Worm (Caenorhabditis elegans) whole organism, late embryonic: ENCODE measurements around the gene gpa-9.

ENCODE experiments used
- ceh-48 ChIP-seq: sonication (generic microtip); optimal IDR thresholded peaks from 2 replicates; lab custom pipeline; 2016; ENCODE audit warnings: missing genetic modification characterization, inconsistent platforms, missing compliant biosample characterization
- elt-4 ChIP-seq: sonication (generic microtip); optimal IDR thresholded peaks from 2 replicates; lab custom pipeline; 2016; ENCODE audit warnings: missing genetic modification characterization, missing compliant biosample characterization
- fkh-10 ChIP-seq: fragments of 150-350 bp; optimal IDR thresholded peaks from 2 replicates; lab custom pipeline; 2014; ENCODE audit warnings: missing biosample characterization, missing genetic modification reagents, missing genetic modification characterization
- gmeb-2 ChIP-seq: sonication (generic microtip); optimal IDR thresholded peaks from 2 replicates; lab custom pipeline; 2016; ENCODE audit warnings: missing genetic modification characterization, inconsistent platforms, missing compliant biosample characterization
- hlh-8 ChIP-seq: sonication (generic microtip); optimal IDR thresholded peaks from 2 replicates; lab custom pipeline; 2016; ENCODE audit warnings: missing genotype, missing genetic modification characterization, missing compliant biosample characterization
- nhr-11 ChIP-seq: fragments of 150-350 bp; optimal IDR thresholded peaks from 2 replicates; lab custom pipeline; 2014; ENCODE audit warnings: missing biosample characterization, missing genetic modification characterization
- pqm-1 ChIP-seq: sonication (generic microtip); optimal IDR thresholded peaks from 2 replicates; lab custom pipeline; 2016; ENCODE audit warnings: missing genetic modification characterization, missing compliant biosample characterization
- unc-86 ChIP-seq: sonication (generic microtip); optimal IDR thresholded peaks from 2 replicates; lab custom pipeline; 2016; ENCODE audit warnings: missing genetic modification characterization, missing compliant biosample characterization

ce11 chrV:12649636-12650035, 523 bp upstream of the gpa-9 start, which contains the start of gene lin-25:
- TF ChIP-seq unc-86 (tag; lab: Kevin White, UChicago) (no peak), nhr-11 (tag; lab: Kevin White, UChicago) (no peak), hlh-8 (tag; lab: Kevin White, UChicago) (no peak), elt-4 (tag; lab: Kevin White, UChicago) (no peak), fkh-10 (GFP tag; lab: Kevin White, UChicago) (no peak), gmeb-2 (no peak), pqm-1 (tag; lab: Kevin White, UChicago) (no peak), ceh-48 (tag; lab: Kevin White, UChicago) (no peak)
